Worm (Caenorhabditis elegans) whole organism, L4/young adult: ENCODE data around the gene C25E10.17.

ENCODE experiments used
- W03F9.2 ChIP-seq: fragments of 150-350 bp; optimal IDR thresholded peaks from 2 replicates; lab custom pipeline; 2014; ENCODE audit warnings: missing biosample characterization, missing genetic modification characterization
- dao-5 ChIP-seq: sonication (generic microtip); optimal IDR thresholded peaks from 2 replicates; lab custom pipeline; 2016; ENCODE audit warnings: missing genotype, missing genetic modification characterization, moderate library complexity, missing compliant biosample characterization
- him-1 ChIP-seq: sonication (generic microtip); optimal IDR thresholded peaks from 2 replicates; lab custom pipeline; 2016; ENCODE audit warnings: missing genotype, missing genetic modification reagents, missing genetic modification characterization, missing compliant biosample characterization

DNA sequence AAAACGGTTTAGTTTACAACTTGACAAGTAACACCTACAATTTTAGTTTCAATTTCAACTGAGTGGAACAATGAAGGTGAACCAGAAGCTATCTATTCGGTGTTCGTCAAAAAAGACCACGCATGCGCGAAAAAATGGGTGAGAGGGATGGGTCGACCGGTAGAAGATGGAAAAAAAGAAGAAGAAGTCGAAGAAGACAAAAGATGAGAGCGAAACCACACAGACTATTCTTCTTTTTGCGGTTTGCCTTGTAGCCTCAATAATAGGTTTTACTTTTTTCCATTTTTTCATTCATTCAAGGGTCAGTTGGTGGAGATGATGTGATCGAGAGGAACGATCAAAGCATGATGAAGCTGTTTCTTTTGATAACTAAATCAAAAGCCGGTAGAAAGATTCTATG is 34.9 kb upstream of the C25E10.17 start:
- TF ChIP-seq him-1 (tag; lab: Kevin White, UChicago) (no peak), W03F9.2 (no peak), dao-5 (tag; lab: Kevin White, UChicago) (no peak)
